Fruit fly (Drosophila melanogaster) whole organism, embryonic: Measurements from ENCODE around the gene RpL35.

Experiments
- Bgb ChIP-seq: fragments of 200-800 bp; sonication (Bioruptor generic); IDR thresholded peaks from 2 replicates; pipeline ENCODE4 v1.3.6; 2022; ENCODE audit warnings: missing biosample characterization, missing genetic modification characterization; ENCODE audit not compliant: partially characterized antibody
- CG10267 ChIP-seq: fragments of 200-800 bp; sonication (Bioruptor generic); optimal IDR thresholded peaks from 2 replicates; lab custom pipeline; 2018; ENCODE audit warnings: missing biosample characterization, mild to moderate bottlenecking, missing genetic modification characterization, moderate library complexity
- CG10366 ChIP-seq: fragments of 200-800 bp; sonication (Bioruptor generic); IDR thresholded peaks from 2 replicates; pipeline ENCODE4 v1.3.6; 2022; ENCODE audit warnings: missing biosample characterization, missing genetic modification characterization
- CG10462 ChIP-seq: fragments of 200-800 bp; sonication (Bioruptor generic); optimal IDR thresholded peaks from 2 replicates; lab custom pipeline; 2016; ENCODE audit warnings: missing biosample characterization, missing genetic modification characterization
- CG12391 ChIP-seq: fragments of 200-800 bp; sonication (Bioruptor generic); optimal IDR thresholded peaks from 3 replicates; lab custom pipeline; 2018; ENCODE audit warnings: missing biosample characterization, mild to moderate bottlenecking, missing genetic modification characterization, moderate library complexity
- CG13624 ChIP-seq: fragments of 200-800 bp; sonication (Bioruptor generic); optimal IDR thresholded peaks from 2 replicates; lab custom pipeline; 2016; ENCODE audit warnings: missing biosample characterization, missing genetic modification characterization
- CG14441 ChIP-seq: fragments of 200-800 bp; sonication (Bioruptor generic); IDR thresholded peaks from 2 replicates; pipeline ENCODE4 v1.3.6; 2022; ENCODE audit warnings: missing biosample characterization, missing genetic modification characterization
- CG14667 ChIP-seq: fragments of 200-800 bp; sonication (Bioruptor generic); IDR thresholded peaks from 2 replicates; pipeline ENCODE4 v1.3.6; 2022; ENCODE audit warnings: missing biosample characterization, missing genetic modification characterization
- CG16779 ChIP-seq: fragments of 200-800 bp; sonication (Bioruptor generic); IDR thresholded peaks from 2 replicates; pipeline ENCODE4 v1.3.6; 2022; ENCODE audit warnings: missing biosample characterization, missing genetic modification characterization
- CG3065 ChIP-seq: fragments of 200-800 bp; sonication (Bioruptor generic); optimal IDR thresholded peaks from 2 replicates; lab custom pipeline; 2016; ENCODE audit warnings: missing biosample characterization, missing genetic modification characterization
- CG33213 ChIP-seq: fragments of 200-800 bp; sonication (Bioruptor generic); optimal IDR thresholded peaks from 3 replicates; lab custom pipeline; 2016; ENCODE audit warnings: missing biosample characterization, missing genetic modification characterization
- CG42726 ChIP-seq: fragments of 200-800 bp; sonication (Bioruptor generic); IDR thresholded peaks from 2 replicates; pipeline ENCODE4 v1.3.6; 2022; ENCODE audit warnings: missing biosample characterization, missing genetic modification characterization; ENCODE audit not compliant: partially characterized antibody
- CG5180 ChIP-seq: fragments of 200-800 bp; sonication (Bioruptor generic); optimal IDR thresholded peaks from 3 replicates; lab custom pipeline; 2017; ENCODE audit warnings: missing biosample characterization, missing genetic modification characterization, mild to moderate bottlenecking, moderate library complexity, missing genetic modification reagents
- CG6654 ChIP-seq: fragments of 200-800 bp; sonication (Bioruptor generic); optimal IDR thresholded peaks from 2 replicates; lab custom pipeline; 2017; ENCODE audit warnings: missing biosample characterization, mild to moderate bottlenecking, missing genetic modification characterization
- CG8281 ChIP-seq: fragments of 200-800 bp; sonication (Bioruptor generic); optimal IDR thresholded peaks from 2 replicates; lab custom pipeline; 2018; ENCODE audit warnings: missing biosample characterization, mild to moderate bottlenecking, missing genetic modification characterization, moderate library complexity
- CG8359 ChIP-seq: fragments of 200-800 bp; sonication (Bioruptor generic); optimal IDR thresholded peaks from 2 replicates; lab custom pipeline; 2017; ENCODE audit warnings: missing biosample characterization, mild to moderate bottlenecking, missing genetic modification characterization, borderline replicate concordance
- CG8388 ChIP-seq: fragments of 200-800 bp; sonication (Bioruptor generic); optimal IDR thresholded peaks from 2 replicates; lab custom pipeline; 2019; ENCODE audit warnings: missing biosample characterization, mild to moderate bottlenecking, missing genetic modification characterization, moderate library complexity
- CG8765 ChIP-seq: fragments of 200-800 bp; sonication (Bioruptor generic); IDR thresholded peaks from 2 replicates; pipeline ENCODE4 v1.3.6; 2022; ENCODE audit warnings: missing biosample characterization, missing genetic modification characterization
- CG9609 ChIP-seq: fragments of 200-800 bp; sonication (Bioruptor generic); optimal IDR thresholded peaks from 3 replicates; lab custom pipeline; 2016; ENCODE audit warnings: missing biosample characterization, missing genetic modification characterization
- CG9817 ChIP-seq: fragments of 200-800 bp; sonication (Bioruptor generic); optimal IDR thresholded peaks from 2 replicates; lab custom pipeline; 2018; ENCODE audit warnings: missing biosample characterization, mild to moderate bottlenecking, missing genetic modification characterization, moderate library complexity
- CG9876 ChIP-seq: fragments of 200-800 bp; sonication (Bioruptor generic); optimal IDR thresholded peaks from 2 replicates; lab custom pipeline; 2016; ENCODE audit warnings: missing biosample characterization, missing genetic modification characterization
- CG9932 ChIP-seq: fragments of 200-800 bp; sonication (Bioruptor generic); IDR thresholded peaks from 2 replicates; pipeline ENCODE4 v1.3.6; 2022; ENCODE audit warnings: missing biosample characterization, missing genetic modification characterization
- E2f1 ChIP-seq: fragments of 200-800 bp; sonication (Bioruptor generic); IDR thresholded peaks from 2 replicates; pipeline ENCODE4 v1.3.6; 2022; ENCODE audit warnings: missing biosample characterization, missing genetic modification characterization
- HLHmδ ChIP-seq: fragments of 200-800 bp; sonication (Bioruptor generic); optimal IDR thresholded peaks from 2 replicates; lab custom pipeline; 2018; ENCODE audit warnings: missing biosample characterization, mild to moderate bottlenecking, missing genetic modification characterization, moderate library complexity
- Hr3 ChIP-seq: fragments of 200-800 bp; sonication (Bioruptor generic); optimal IDR thresholded peaks from 3 replicates; lab custom pipeline; 2016; ENCODE audit warnings: missing biosample characterization, missing genetic modification characterization
- Hr51 ChIP-seq, 2 experiments: fragments of 200-800 bp; sonication (Bioruptor generic); optimal IDR thresholded peaks; 2 replicates in 1 of 2; 3 replicates in 1 of 2; lab custom pipeline; 2016 to 2018; ENCODE audit warnings: missing biosample characterization in 2 of 2, missing genetic modification characterization in 2 of 2, mild to moderate bottlenecking in 1 of 2, moderate library complexity in 1 of 2
- Lhr ChIP-seq: fragments of 200-800 bp; sonication (Bioruptor generic); optimal IDR thresholded peaks from 3 replicates; lab custom pipeline; 2017; ENCODE audit warnings: mild to moderate bottlenecking, missing biosample characterization, missing genetic modification reagents, missing genetic modification characterization
- Mes4 ChIP-seq: fragments of 200-800 bp; sonication (Bioruptor generic); optimal IDR thresholded peaks from 2 replicates; lab custom pipeline; 2016; ENCODE audit warnings: missing biosample characterization, missing genetic modification characterization
- Myb ChIP-seq: fragments of 200-800 bp; sonication (Bioruptor generic); optimal IDR thresholded peaks from 2 replicates; lab custom pipeline; 2016; ENCODE audit warnings: missing biosample characterization, missing genetic modification characterization
- NC2α ChIP-seq: fragments of 200-800 bp; sonication (Bioruptor generic); optimal IDR thresholded peaks from 2 replicates; lab custom pipeline; 2016; ENCODE audit warnings: missing biosample characterization, missing genetic modification characterization
- Opbp ChIP-seq: fragments of 200-800 bp; sonication (Bioruptor generic); IDR thresholded peaks from 3 replicates; pipeline ENCODE4 v1.3.6; 2022; ENCODE audit warnings: missing biosample characterization, missing genetic modification characterization; ENCODE audit not compliant: partially characterized antibody
- Ptx1 ChIP-seq: fragments of 200-800 bp; sonication (Bioruptor generic); IDR thresholded peaks from 2 replicates; pipeline ENCODE4 v1.3.6; 2022; ENCODE audit warnings: missing biosample characterization, missing genetic modification characterization
- Rfx ChIP-seq: fragments of 200-800 bp; sonication (Bioruptor generic); IDR thresholded peaks from 2 replicates; pipeline ENCODE4 v1.3.6; 2022; ENCODE audit warnings: missing biosample characterization, missing genetic modification characterization
- Sry-β ChIP-seq: fragments of 200-800 bp; sonication (Bioruptor generic); optimal IDR thresholded peaks from 2 replicates; lab custom pipeline; 2018; ENCODE audit warnings: missing biosample characterization, mild to moderate bottlenecking, missing genetic modification characterization, moderate library complexity
- bigmax ChIP-seq: fragments of 200-800 bp; sonication (Bioruptor generic); optimal IDR thresholded peaks from 2 replicates; lab custom pipeline; 2018; ENCODE audit warnings: missing biosample characterization, mild to moderate bottlenecking, missing genetic modification characterization
- cas ChIP-seq: fragments of 200-800 bp; sonication (Bioruptor generic); IDR thresholded peaks from 2 replicates; pipeline ENCODE4 v1.3.6; 2022; ENCODE audit warnings: missing biosample characterization, missing genetic modification characterization
- dati ChIP-seq: fragments of 200-800 bp; sonication (Bioruptor generic); IDR thresholded peaks from 2 replicates; pipeline ENCODE4 v1.3.6; 2022; ENCODE audit warnings: missing biosample characterization, missing genetic modification characterization
- fd3F ChIP-seq: fragments of 200-800 bp; sonication (Bioruptor generic); optimal IDR thresholded peaks from 2 replicates; lab custom pipeline; 2018; ENCODE audit warnings: missing biosample characterization, mild to moderate bottlenecking, missing genetic modification characterization, moderate library complexity
- fu2 ChIP-seq: fragments of 200-800 bp; sonication (Bioruptor generic); optimal IDR thresholded peaks from 2 replicates; lab custom pipeline; 2016; ENCODE audit warnings: missing biosample characterization, missing genetic modification characterization
- gt ChIP-seq: fragments of 200-800 bp; sonication (Bioruptor generic); IDR thresholded peaks from 2 replicates; pipeline ENCODE4 v1.3.6; 2022; ENCODE audit warnings: missing biosample characterization, missing genetic modification characterization
- kah ChIP-seq: fragments of 200-800 bp; sonication (Bioruptor generic); optimal IDR thresholded peaks from 2 replicates; lab custom pipeline; 2018; ENCODE audit warnings: missing biosample characterization, mild to moderate bottlenecking, missing genetic modification characterization
- kay ChIP-seq: fragments of 200-800 bp; sonication (Bioruptor generic); optimal IDR thresholded peaks from 2 replicates; lab custom pipeline; 2016; ENCODE audit warnings: missing biosample characterization, missing genetic modification characterization
- ken ChIP-seq: fragments of 200-800 bp; sonication (Bioruptor generic); IDR thresholded peaks from 3 replicates; pipeline ENCODE4 v1.3.6; 2022; ENCODE audit warnings: missing biosample characterization, missing genetic modification characterization
- oc ChIP-seq: fragments of 200-800 bp; sonication (Bioruptor generic); optimal IDR thresholded peaks from 2 replicates; lab custom pipeline; 2018; ENCODE audit warnings: missing biosample characterization, mild to moderate bottlenecking, missing genetic modification characterization, moderate library complexity
- run ChIP-seq: fragments of 200-800 bp; sonication (Bioruptor generic); optimal IDR thresholded peaks from 3 replicates; lab custom pipeline; 2018; ENCODE audit warnings: missing biosample characterization, mild to moderate bottlenecking, missing genetic modification characterization
- sqz ChIP-seq: fragments of 200-800 bp; sonication (Bioruptor generic); optimal IDR thresholded peaks from 3 replicates; lab custom pipeline; 2018; ENCODE audit warnings: missing biosample characterization, mild to moderate bottlenecking, missing genetic modification characterization
- tup ChIP-seq: fragments of 200-800 bp; sonication (Bioruptor generic); optimal IDR thresholded peaks from 2 replicates; lab custom pipeline; 2016; ENCODE audit warnings: missing biosample characterization, mild to moderate bottlenecking, missing genetic modification characterization, moderate library complexity
- zen ChIP-seq: fragments of 200-800 bp; sonication (Bioruptor generic); optimal IDR thresholded peaks from 3 replicates; lab custom pipeline; 2018; ENCODE audit warnings: missing biosample characterization, mild to moderate bottlenecking, missing genetic modification characterization, moderate library complexity
- zen2 ChIP-seq: fragments of 200-800 bp; sonication (Bioruptor generic); IDR thresholded peaks from 3 replicates; pipeline ENCODE4 v1.3.6; 2022; ENCODE audit warnings: missing biosample characterization, missing genetic modification characterization; ENCODE audit not compliant: partially characterized antibody
- zfh2 ChIP-seq: fragments of 200-800 bp; sonication (Bioruptor generic); optimal IDR thresholded peaks from 2 replicates; lab custom pipeline; 2016; ENCODE audit warnings: missing biosample characterization, missing genetic modification characterization

Gene RpL35

DNA sequence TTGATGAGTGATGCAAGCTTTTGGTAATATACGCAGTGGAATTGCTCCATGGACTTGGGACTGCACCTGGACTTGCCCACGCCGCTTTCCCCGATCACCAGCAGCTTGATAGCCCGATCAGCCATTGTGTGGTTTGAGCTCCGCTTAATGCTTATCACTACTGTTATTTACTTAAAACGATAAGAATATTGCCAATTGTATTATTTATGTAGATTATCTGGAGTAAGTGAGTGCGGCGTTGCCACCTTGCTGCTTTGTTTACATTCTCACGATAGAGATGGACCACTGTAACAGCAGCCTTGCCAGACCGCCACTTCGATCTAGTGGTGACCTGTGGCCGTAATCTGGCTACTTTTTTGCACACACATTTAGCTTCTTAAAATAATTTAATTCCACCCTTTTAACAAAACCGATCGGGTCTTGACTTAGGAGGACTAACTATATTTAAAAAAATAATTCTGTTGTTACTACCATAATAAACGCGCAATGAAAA lies 618 bp upstream of the RpL35 start, which contains the start of gene Rab18 (continued):
- TF ChIP-seq CG8281 (tag; lab: Kevin White, UChicago) (no peak), CG10366 (peak; percentile 17; the same call in 1 of the 2 replicates), CG5180 (GFP tag; lab: Kevin White, UChicago) (peak; percentile 25), Mes4 (GFP tag; lab: Kevin White, UChicago) (no peak), cas (GFP tag; lab: Robert Waterston, UW) (0 out of 2 replicates have a peak, but pooled peaks have one; percentile 26), HLHmδ (GFP tag; lab: Kevin White, UChicago) (peak; percentile 14), tup (GFP tag; lab: Kevin White, UChicago) (no peak), CG9817 (peak; percentile 40), Sry-β (GFP tag; lab: Kevin White, UChicago) (peak; percentile 80), bigmax (GFP tag; lab: Kevin White, UChicago) (no peak), fd3F (no peak), CG33213 (GFP tag; lab: Kevin White, UChicago) (peak; percentile 38), CG13624 (peak; percentile 34), oc (tag; lab: Kevin White, UChicago) (no peak), CG9876 (peak; percentile 44), CG6654 (GFP tag; lab: Kevin White, UChicago) (no peak), ken (peak; percentile 49; the same call in 1 of the 3 replicates), Rfx (GFP tag; lab: Robert Waterston, UW) (peak; percentile 73), Hr3 (GFP tag; lab: Kevin White, UChicago) (peak; percentile 33), fu2 (GFP tag; lab: Kevin White, UChicago) (peak; percentile 20), CG9932 (GFP tag; lab: Robert Waterston, UW) (peak; percentile 77), Hr51 (GFP tag; optimal IDR thresholded peaks at IDR 0.05; lab: Kevin White, UChicago) (peak in 1 of 2 experiments; percentile 21), Bgb (GFP tag; lab: Robert Waterston, UW) (peak; percentile 60; the same call in 1 of the 2 replicates), CG42726 (GFP tag; lab: Robert Waterston, UW) (no peak), CG10462 (GFP tag; lab: Kevin White, UChicago) (no peak), CG3065 (GFP tag; lab: Kevin White, UChicago) (no peak), CG12391 (tag; lab: Kevin White, UChicago) (peak; percentile 2), zen2 (GFP tag; lab: Robert Waterston, UW) (no peak), CG14441 (GFP tag; lab: Robert Waterston, UW) (peak; percentile 37; the same call in 1 of the 2 replicates), Ptx1 (GFP tag; lab: Robert Waterston, UW) (peak; percentile 57), run (no peak), CG14667 (peak; percentile 43; the same call in 1 of the 2 replicates), Myb (no peak), Lhr (GFP tag; lab: Kevin White, UChicago) (peak; percentile 36), dati (GFP tag; lab: Robert Waterston, UW) (no peak), kay (GFP tag; lab: Kevin White, UChicago) (no peak), zfh2 (GFP tag; lab: Kevin White, UChicago) (peak; percentile 44), CG9609 (GFP tag; lab: Kevin White, UChicago) (peak; percentile 29), CG8765 (GFP tag; lab: Robert Waterston, UW) (0 out of 2 replicates have a peak, but pooled peaks have one; percentile 21), NC2α (GFP tag; lab: Kevin White, UChicago) (no peak), zen (tag; lab: Kevin White, UChicago) (peak; percentile 18), E2f1 (GFP tag; lab: Robert Waterston, UW) (no peak), Opbp (GFP tag; lab: Robert Waterston, UW) (peak; percentile 59; the same call in 1 of the 3 replicates), kah (GFP tag; lab: Kevin White, UChicago) (no peak), CG8359 (GFP tag; lab: Kevin White, UChicago) (no peak), sqz (GFP tag; lab: Kevin White, UChicago) (no peak), CG16779 (GFP tag; lab: Robert Waterston, UW) (no peak), CG10267 (no peak), CG8388 (GFP tag; lab: Kevin White, UChicago) (no peak), gt (GFP tag; lab: Robert Waterston, UW) (no peak)
